Worm (Caenorhabditis elegans) whole organism, L3 larva: ENCODE measurements around the gene Y39G8B.9.
A peak's percentile ranks its signal among the peaks of the same experiment; 100 is the strongest.

Experiments used
- R02D3.7 ChIP-seq: fragments of 150-350 bp; optimal IDR thresholded peaks from 2 replicates; lab custom pipeline; 2014; ENCODE audit warnings: missing biosample characterization, missing genetic modification characterization
- aly-2 ChIP-seq: fragments of 150-350 bp; optimal IDR thresholded peaks from 2 replicates; lab custom pipeline; 2014; ENCODE audit warnings: missing biosample characterization, missing genetic modification characterization
- ama-1 ChIP-seq: fragments of 150-350 bp; optimal IDR thresholded peaks from 2 replicates; lab custom pipeline; 2018
- ceh-28 ChIP-seq: fragments of 150-350 bp; optimal IDR thresholded peaks from 2 replicates; lab custom pipeline; 2014; ENCODE audit warnings: missing biosample characterization, missing genetic modification reagents, missing genetic modification characterization
- ceh-82 ChIP-seq: fragments of 150-350 bp; optimal IDR thresholded peaks from 2 replicates; lab custom pipeline; 2014; ENCODE audit warnings: missing biosample characterization, missing genetic modification characterization
- daf-12 ChIP-seq: fragments of 150-350 bp; optimal IDR thresholded peaks from 2 replicates; lab custom pipeline; 2014; ENCODE audit warnings: missing biosample characterization, missing genetic modification reagents, missing genetic modification characterization
- egl-27 ChIP-seq: sonication (generic microtip); optimal IDR thresholded peaks from 4 replicates; lab custom pipeline; 2017; ENCODE audit warnings: missing biosample characterization, missing genetic modification reagents, missing genetic modification characterization
- egl-5 ChIP-seq: fragments of 150-350 bp; optimal IDR thresholded peaks from 2 replicates; lab custom pipeline; 2017; ENCODE audit warnings: missing biosample characterization, missing genetic modification reagents, missing genetic modification characterization, inconsistent platforms
- elt-2 ChIP-seq: sonication (generic microtip); optimal IDR thresholded peaks from 2 replicates; lab custom pipeline; 2016; ENCODE audit warnings: missing genetic modification reagents, mild to moderate bottlenecking, missing genetic modification characterization, missing compliant biosample characterization
- elt-3 ChIP-seq, 3 experiments: fragments of 150-350 bp in 1 of 3; sonication (generic microtip) in 2 of 3; optimal IDR thresholded peaks; 2 replicates in 2 of 3; 4 replicates in 1 of 3; lab custom pipeline; 2014 to 2017; ENCODE audit warnings: missing biosample characterization in 3 of 3, missing genetic modification characterization in 3 of 3
- fkh-10 ChIP-seq: sonication (generic microtip); optimal IDR thresholded peaks from 2 replicates; lab custom pipeline; 2017; ENCODE audit warnings: missing biosample characterization, missing genetic modification reagents, missing genetic modification characterization
- fos-1 ChIP-seq: fragments of 150-350 bp; optimal IDR thresholded peaks from 2 replicates; lab custom pipeline; 2014; ENCODE audit warnings: missing biosample characterization, missing genetic modification characterization
- hmg-11 ChIP-seq: sonication (generic microtip); optimal IDR thresholded peaks from 2 replicates; lab custom pipeline; 2016; ENCODE audit warnings: missing genetic modification characterization, missing compliant biosample characterization
- jun-1 ChIP-seq: fragments of 150-350 bp; optimal IDR thresholded peaks from 2 replicates; lab custom pipeline; 2014; ENCODE audit warnings: missing biosample characterization, missing genetic modification reagents, missing genetic modification characterization
- lin-15B ChIP-seq: fragments of 150-350 bp; optimal IDR thresholded peaks from 2 replicates; lab custom pipeline; 2014; ENCODE audit warnings: missing biosample characterization, missing genetic modification characterization
- lin-39 ChIP-seq: fragments of 150-350 bp; optimal IDR thresholded peaks from 2 replicates; lab custom pipeline; 2018; ENCODE audit warnings: missing biosample characterization, missing genetic modification reagents, missing genetic modification characterization
- lsy-12 ChIP-seq: sonication (generic microtip); optimal IDR thresholded peaks from 2 replicates; lab custom pipeline; 2016; ENCODE audit warnings: mild to moderate bottlenecking, missing genetic modification characterization, missing compliant biosample characterization
- mml-1 ChIP-seq: fragments of 150-350 bp; sonication (generic microtip); optimal IDR thresholded peaks from 3 replicates; lab custom pipeline; 2014; ENCODE audit warnings: missing biosample characterization, missing genetic modification characterization
- nfya-1 ChIP-seq: sonication (generic microtip); optimal IDR thresholded peaks from 2 replicates; lab custom pipeline; 2017; ENCODE audit warnings: missing genetic modification characterization, mild to moderate bottlenecking, missing compliant biosample characterization, antibody characterized with exemption, moderate library complexity; ENCODE audit not compliant: insufficient read depth
- nhr-11 ChIP-seq: fragments of 150-350 bp; optimal IDR thresholded peaks from 2 replicates; lab custom pipeline; 2014; ENCODE audit warnings: missing biosample characterization, missing genetic modification characterization
- nhr-23 ChIP-seq: fragments of 150-350 bp; optimal IDR thresholded peaks from 2 replicates; lab custom pipeline; 2014; ENCODE audit warnings: missing biosample characterization, missing genetic modification reagents, missing genetic modification characterization
- nhr-237 ChIP-seq: fragments of 150-350 bp; optimal IDR thresholded peaks from 2 replicates; lab custom pipeline; 2014; ENCODE audit warnings: missing biosample characterization, missing genetic modification characterization
- nhr-25 ChIP-seq: sonication (generic microtip); optimal IDR thresholded peaks from 2 replicates; lab custom pipeline; 2017; ENCODE audit warnings: missing biosample characterization, missing genetic modification characterization
- nhr-43 ChIP-seq: sonication (generic microtip); optimal IDR thresholded peaks from 2 replicates; lab custom pipeline; 2016; ENCODE audit warnings: mild to moderate bottlenecking, missing genetic modification characterization, missing compliant biosample characterization; ENCODE audit not compliant: poor library complexity, severe bottlenecking
- nhr-67 ChIP-seq: fragments of 150-350 bp; optimal IDR thresholded peaks from 2 replicates; lab custom pipeline; 2014; ENCODE audit warnings: missing biosample characterization, missing genetic modification characterization
- nhr-76 ChIP-seq: fragments of 150-350 bp; sonication (generic microtip); optimal IDR thresholded peaks from 5 replicates; lab custom pipeline; 2014; ENCODE audit warnings: missing biosample characterization, missing genetic modification characterization
- nhr-77 ChIP-seq: fragments of 150-350 bp; optimal IDR thresholded peaks from 2 replicates; lab custom pipeline; 2014; ENCODE audit warnings: missing biosample characterization, missing genetic modification characterization
- pha-4 ChIP-seq: fragments of 150-350 bp; optimal IDR thresholded peaks from 2 replicates; lab custom pipeline; 2014; ENCODE audit warnings: missing biosample characterization, missing genetic modification reagents, missing genetic modification characterization
- pqm-1 ChIP-seq: fragments of 150-350 bp; optimal IDR thresholded peaks from 2 replicates; lab custom pipeline; 2017; ENCODE audit warnings: missing biosample characterization, missing genetic modification characterization, inconsistent platforms
- sea-2 ChIP-seq: fragments of 150-350 bp; sonication (generic microtip); optimal IDR thresholded peaks from 4 replicates; lab custom pipeline; 2014; ENCODE audit warnings: missing biosample characterization, missing genetic modification reagents, missing genetic modification characterization
- skn-1 ChIP-seq: fragments of 150-350 bp; optimal IDR thresholded peaks from 2 replicates; lab custom pipeline; 2014; ENCODE audit warnings: missing biosample characterization, missing genetic modification characterization
- snpc-4 ChIP-seq: fragments of 150-350 bp; optimal IDR thresholded peaks from 2 replicates; lab custom pipeline; 2014; ENCODE audit warnings: missing biosample characterization, missing genetic modification characterization
- unc-39 ChIP-seq: sonication (generic microtip); optimal IDR thresholded peaks from 4 replicates; lab custom pipeline; 2017; ENCODE audit warnings: missing biosample characterization, missing genetic modification characterization
- zag-1 ChIP-seq: fragments of 150-350 bp; optimal IDR thresholded peaks from 2 replicates; lab custom pipeline; 2014; ENCODE audit warnings: missing biosample characterization, missing genetic modification characterization
- ztf-11 ChIP-seq: fragments of 150-350 bp; optimal IDR thresholded peaks from 2 replicates; lab custom pipeline; 2014; ENCODE audit warnings: missing biosample characterization, missing genetic modification characterization
- ztf-4 ChIP-seq: fragments of 150-350 bp; optimal IDR thresholded peaks from 2 replicates; lab custom pipeline; 2014; ENCODE audit warnings: missing biosample characterization, missing genetic modification characterization

Gene Y39G8B.9

DNA sequence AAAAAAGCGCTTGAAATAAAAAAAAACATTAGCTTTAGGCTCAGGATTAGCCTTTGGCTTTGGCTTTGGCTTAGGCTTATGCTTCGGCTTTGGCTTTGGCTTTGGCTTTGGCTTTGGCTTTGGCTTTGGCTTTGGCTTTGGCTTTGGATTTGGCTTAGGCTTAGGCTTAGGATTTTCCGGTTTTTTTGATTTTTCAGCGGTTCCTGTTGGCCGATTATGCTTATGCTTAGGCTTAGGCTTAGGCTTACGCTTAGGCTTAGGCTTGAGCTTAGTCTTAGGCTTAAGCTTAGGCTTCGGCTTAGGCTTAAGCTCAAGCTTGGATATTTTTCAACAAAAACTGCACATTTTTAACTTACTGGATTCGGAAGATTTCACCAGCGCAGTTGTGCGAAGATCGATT lies 7.0 kb upstream of the Y39G8B.9 start:
- no peak for TF ChIP-seq hmg-11 (tag; lab: Kevin White, UChicago)
- no peak for TF ChIP-seq unc-39 (tag; lab: Kevin White, UChicago)
- TF ChIP-seq pha-4 (tag; lab: Kevin White, UChicago): no peak
- TF ChIP-seq ama-1: no peak
- TF ChIP-seq nhr-237 (tag; lab: Kevin White, UChicago): no peak
- no peak for TF ChIP-seq mml-1 (tag; lab: Kevin White, UChicago)
- no peak for TF ChIP-seq nfya-1 (tag; lab: Kevin White, UChicago)
- TF ChIP-seq pqm-1: no peak
- no peak for TF ChIP-seq egl-5 (tag; lab: Kevin White, UChicago)
- no peak for TF ChIP-seq nhr-11 (tag; lab: Kevin White, UChicago)
- no peak for TF ChIP-seq elt-2 (tag; lab: Kevin White, UChicago)
- TF ChIP-seq nhr-43: no peak
- TF ChIP-seq ceh-28: no peak
- TF ChIP-seq fos-1 (tag; lab: Kevin White, UChicago): no peak
- TF ChIP-seq fkh-10 (GFP tag; lab: Kevin White, UChicago): no peak
- TF ChIP-seq, all 47 proteins: peak for 0

DNA sequence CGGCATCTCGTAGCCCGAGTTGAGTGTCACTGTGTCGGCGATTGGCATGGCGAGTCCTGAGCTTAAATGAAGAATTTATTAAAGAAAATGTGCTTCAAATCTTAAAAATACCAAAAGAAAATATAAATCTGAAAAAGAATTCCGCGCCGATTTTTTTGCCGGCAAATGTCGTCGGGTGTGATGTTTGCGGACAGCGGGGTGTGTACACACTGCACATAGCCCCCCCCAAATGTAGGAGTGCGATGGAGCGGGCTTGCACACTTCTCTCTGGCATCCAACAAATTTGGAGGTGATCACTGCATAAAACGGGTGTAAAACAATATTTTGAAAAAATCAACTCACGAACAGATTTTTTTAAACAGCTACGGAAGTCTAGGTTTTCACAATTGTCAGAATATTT lies 5.0 kb upstream of the Y39G8B.9 start, which contains the start of gene Y39G8B.2:
TSS of gene Y39G8B.2 (minus strand) at position 61 of the 400 bp plus-strand sequence.
- TF ChIP-seq ceh-28 (peak; percentile 7), nfya-1 (tag; lab: Kevin White, UChicago) (peak; percentile 88), snpc-4 (tag; lab: Kevin White, UChicago) (peak; percentile 92), egl-5 (tag; lab: Kevin White, UChicago) (peak; percentile 66), elt-2 (tag; lab: Kevin White, UChicago) (peak; percentile 57), daf-12 (tag; lab: Kevin White, UChicago) (no peak), egl-27 (tag; lab: Kevin White, UChicago) (no peak), ztf-4 (tag; lab: Kevin White, UChicago) (no peak), zag-1 (tag; lab: Kevin White, UChicago) (peak; percentile 15), skn-1 (tag; lab: Kevin White, UChicago) (peak; percentile 11), nhr-23 (tag; lab: Kevin White, UChicago) (peak; percentile 86), fos-1 (tag; lab: Kevin White, UChicago) (peak; percentile 16), nhr-11 (tag; lab: Kevin White, UChicago) (no peak), jun-1 (tag; lab: Kevin White, UChicago) (peak; percentile 56), nhr-76 (tag; lab: Kevin White, UChicago) (no peak), nhr-25 (tag; lab: Kevin White, UChicago) (peak; percentile 84), aly-2 (tag; lab: Kevin White, UChicago) (no peak), hmg-11 (tag; lab: Kevin White, UChicago) (peak; percentile 81), sea-2 (no peak), nhr-237 (tag; lab: Kevin White, UChicago) (no peak), nhr-67 (tag; lab: Kevin White, UChicago) (no peak), nhr-43 (peak; percentile 80), ama-1 (peak; percentile 49), lin-15B (tag; lab: Kevin White, UChicago) (peak; percentile 98), lsy-12 (tag; lab: Kevin White, UChicago) (peak; percentile 32), lin-39 (tag; lab: Kevin White, UChicago) (peak; percentile 88), elt-3 (tag; optimal IDR thresholded peaks at IDR 0.05; lab: Kevin White, UChicago) (peak in 1 of 3 experiments; percentile 40), pha-4 (tag; lab: Kevin White, UChicago) (peak; percentile 97), pqm-1 (peak; percentile 60), R02D3.7 (tag; lab: Kevin White, UChicago) (peak; percentile 55)

DNA sequence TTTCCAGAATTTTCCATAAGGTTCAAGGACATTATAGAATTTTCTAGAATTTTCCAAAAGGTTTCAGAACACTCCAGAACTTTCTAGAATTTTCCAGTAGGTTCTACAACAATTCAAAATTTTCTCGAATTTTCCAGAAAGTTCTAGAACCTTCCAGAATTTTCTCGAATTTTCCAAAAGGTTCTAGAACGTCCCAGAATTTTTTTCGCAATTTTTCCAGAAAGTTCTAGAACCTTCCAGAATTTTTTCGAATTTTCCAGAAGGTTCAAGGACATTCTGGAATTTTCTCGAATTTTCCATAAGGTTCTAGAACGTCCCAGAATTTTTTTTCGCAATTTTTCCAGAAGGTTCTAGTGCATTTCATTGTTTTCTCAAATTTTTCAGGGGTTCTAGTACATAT lies 3.5 kb upstream of the Y39G8B.9 start:
- TF ChIP-seq pqm-1: no peak
- TF ChIP-seq lin-15B (tag; lab: Kevin White, UChicago): no peak
- no peak for TF ChIP-seq lsy-12 (tag; lab: Kevin White, UChicago)
- no peak for TF ChIP-seq nhr-77 (tag; lab: Kevin White, UChicago)
- TF ChIP-seq nhr-67 (tag; lab: Kevin White, UChicago): no peak
- no peak for TF ChIP-seq nhr-237 (tag; lab: Kevin White, UChicago)
- TF ChIP-seq nhr-23 (tag; lab: Kevin White, UChicago): no peak
- no peak for TF ChIP-seq ceh-28
- TF ChIP-seq ztf-11 (tag; lab: Kevin White, UChicago): no peak
- no peak for TF ChIP-seq elt-3 (tag; optimal IDR thresholded peaks at IDR 0.05; lab: Kevin White, UChicago)
- no peak for TF ChIP-seq ceh-82 (tag; lab: Kevin White, UChicago)
- no peak for TF ChIP-seq pha-4 (tag; lab: Kevin White, UChicago)
- TF ChIP-seq fos-1 (tag; lab: Kevin White, UChicago): no peak
- TF ChIP-seq ztf-4 (tag; lab: Kevin White, UChicago): no peak
- no peak for TF ChIP-seq hmg-11 (tag; lab: Kevin White, UChicago)
- TF ChIP-seq egl-5 (tag; lab: Kevin White, UChicago): no peak
- TF ChIP-seq snpc-4 (tag; lab: Kevin White, UChicago): no peak
- TF ChIP-seq fkh-10 (GFP tag; lab: Kevin White, UChicago): no peak
- no peak for TF ChIP-seq zag-1 (tag; lab: Kevin White, UChicago)
